Fruit fly (Drosophila melanogaster) whole organism, embryonic: ENCODE measurements around the gene Arp2.

Experiments used
- CG15601 ChIP-seq: fragments of 200-800 bp; sonication (Bioruptor generic); optimal IDR thresholded peaks from 3 replicates; lab custom pipeline; 2019; ENCODE audit warnings: missing biosample characterization, mild to moderate bottlenecking, missing genetic modification characterization, moderate library complexity
- CG2712 ChIP-seq: fragments of 200-800 bp; optimal IDR thresholded peaks from 3 replicates; lab custom pipeline; 2019; ENCODE audit warnings: missing biosample characterization, mild to moderate bottlenecking, missing genetic modification characterization, moderate library complexity
- Dip2 ChIP-seq: fragments of 200-800 bp; sonication (Bioruptor generic); IDR thresholded peaks from 2 replicates; pipeline ENCODE4 v1.3.6; 2022; ENCODE audit warnings: missing biosample characterization, missing genetic modification characterization
- Med ChIP-seq: fragments of 200-800 bp; sonication (Bioruptor generic); peaks from one replicate; lab custom pipeline; 2016; ENCODE audit warnings: missing biosample characterization, missing genetic modification characterization, mild to moderate bottlenecking, inconsistent platforms, moderate library complexity
- NC2α ChIP-seq: fragments of 200-800 bp; sonication (Bioruptor generic); optimal IDR thresholded peaks from 2 replicates; lab custom pipeline; 2016; ENCODE audit warnings: missing biosample characterization, missing genetic modification characterization
- Sox102F ChIP-seq: fragments of 200-800 bp; sonication (Bioruptor generic); optimal IDR thresholded peaks from 2 replicates; lab custom pipeline; 2018; ENCODE audit warnings: missing biosample characterization, mild to moderate bottlenecking, missing genetic modification characterization, moderate library complexity
- dati ChIP-seq: fragments of 200-800 bp; sonication (Bioruptor generic); IDR thresholded peaks from 2 replicates; pipeline ENCODE4 v1.3.6; 2022; ENCODE audit warnings: missing biosample characterization, missing genetic modification characterization
- slbo ChIP-seq: fragments of 200-800 bp; sonication (Bioruptor generic); IDR thresholded peaks from 2 replicates; pipeline ENCODE4 v1.3.6; 2022; ENCODE audit warnings: missing biosample characterization, missing genetic modification characterization

dm6 chrX:16593418-16593817, 39.6 kb upstream of the Arp2 start, which contains the start of the genes SMC3 and Ubc7:
- TF ChIP-seq dati: no peak
- TF ChIP-seq Sox102F: no peak
- TF ChIP-seq CG15601: no peak
- TF ChIP-seq slbo (GFP tag; lab: Robert Waterston, UW): no peak
- TF ChIP-seq Dip2: no peak
- no peak for TF ChIP-seq NC2α (GFP tag; lab: Kevin White, UChicago)
- peak; percentile 26 for TF ChIP-seq CG2712 (tag; lab: Kevin White, UChicago)
- TF ChIP-seq Med (GFP tag; lab: Kevin White, UChicago): peak; percentile 70
